Worm (Caenorhabditis elegans) whole organism, L2 larva: ENCODE measurements around the gene str-7.

Experiments
- aly-2 ChIP-seq: fragments of 150-350 bp; optimal IDR thresholded peaks from 2 replicates; lab custom pipeline; 2014; ENCODE audit warnings: missing biosample characterization, missing genetic modification characterization
- ceh-82 ChIP-seq: fragments of 150-350 bp; optimal IDR thresholded peaks from 2 replicates; lab custom pipeline; 2014; ENCODE audit warnings: missing biosample characterization, missing genetic modification characterization

DNA sequence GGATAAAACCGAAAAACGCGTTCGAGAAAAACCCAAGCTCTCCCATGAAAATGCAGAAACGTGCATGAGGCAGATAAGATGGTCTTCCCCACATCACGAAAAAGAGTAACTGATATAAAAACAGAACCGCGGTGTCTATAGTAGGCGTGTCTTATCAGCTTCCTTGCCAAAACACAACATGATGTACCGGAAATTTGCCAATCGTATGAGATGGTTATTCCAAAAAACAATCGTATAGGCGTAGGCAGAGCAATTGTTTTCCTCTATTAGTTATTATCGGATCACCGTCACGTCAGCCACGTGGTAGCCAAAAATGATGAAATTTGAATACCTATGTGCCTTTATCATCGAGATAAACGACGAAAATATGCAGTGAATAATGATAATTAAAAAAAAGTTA is at the start of gene str-7:
- TF ChIP-seq ceh-82: no peak
- no peak for TF ChIP-seq aly-2
